In genomic region chrX:6615476-6615875, dm6 we compare ENCODE assay signal across 1 fruit fly cellular context.
A peak's percentile ranks its signal among the peaks of the same experiment; 100 is the strongest.
TF ChIP-seq lines count a peak whose summit lies in the region.

No protein-coding gene starts in this region.

TF ChIP-seq in whole organism, embryonic, 481 proteins besides CTCF, POLR2A, EP300 and RAD21 (continued from another document and continues in another):
- TF ChIP-seq lola (GFP tag; optimal IDR thresholded peaks at IDR 0.05; lab: Kevin White, UChicago) (peak in 1 of 3 experiments; percentile 51), CG5953 (GFP tag; IDR thresholded peaks at IDR 0.05; lab: Robert Waterston, UW) (0 out of 2 replicates have a peak, but pooled peaks have one; percentile 26), tio (GFP tag; optimal IDR thresholded peaks at IDR 0.05; lab: Kevin White, UChicago) (no peak), Xrp1 (GFP tag; IDR thresholded peaks at IDR 0.05; lab: Robert Waterston, UW) (peak; percentile 84), CG13775 (GFP tag; optimal IDR thresholded peaks at IDR 0.05; lab: Kevin White, UChicago) (no peak), CG3065 (GFP tag; optimal IDR thresholded peaks at IDR 0.05; lab: Kevin White, UChicago) (no peak), Dip2 (GFP tag; IDR thresholded peaks at IDR 0.05; lab: Robert Waterston, UW) (no peak), tll (GFP tag; optimal IDR thresholded peaks at IDR 0.05; lab: Kevin White, UChicago) (no peak), CG9609 (GFP tag; optimal IDR thresholded peaks at IDR 0.05; lab: Kevin White, UChicago) (no peak), CG8478 (optimal IDR thresholded peaks at IDR 0.05; lab: Kevin White, UChicago) (no peak), CG2875 (GFP tag; optimal IDR thresholded peaks at IDR 0.05; lab: Kevin White, UChicago) (no peak), zen2 (GFP tag; IDR thresholded peaks at IDR 0.05; lab: Robert Waterston, UW; ENCODE audit: partially characterized antibody) (no peak), CG14710 (tag; optimal IDR thresholded peaks at IDR 0.05; lab: Kevin White, UChicago) (peak; percentile 49), Mrtf (GFP tag; IDR thresholded peaks at IDR 0.05; lab: Robert Waterston, UW) (peak; percentile 56; the same call in 2 of the 3 replicates), Ada2b (GFP tag; IDR thresholded peaks at IDR 0.05; lab: Robert Waterston, UW) (peak; percentile 20; the same call in 1 of the 2 replicates), chinmo (GFP tag; IDR thresholded peaks at IDR 0.05; lab: Robert Waterston, UW; ENCODE audit: partially characterized antibody) (no peak), HmgZ (tag; optimal IDR thresholded peaks at IDR 0.05; lab: Kevin White, UChicago) (no peak), CG5245 (GFP tag; optimal IDR thresholded peaks at IDR 0.05; lab: Kevin White, UChicago) (peak; percentile 31), maf-S (GFP tag; optimal IDR thresholded peaks at IDR 0.05; lab: Kevin White, UChicago) (no peak), sima (GFP tag; optimal IDR thresholded peaks at IDR 0.05; lab: Kevin White, UChicago) (no peak), Sox102F (GFP tag; optimal IDR thresholded peaks at IDR 0.05; lab: Kevin White, UChicago) (peak; percentile 69), Optix (GFP tag; IDR thresholded peaks at IDR 0.05; lab: Robert Waterston, UW) (peak; percentile 59; the same call in 2 of the 3 replicates), cg (GFP tag; optimal IDR thresholded peaks at IDR 0.05; lab: Kevin White, UChicago) (no peak), CG18599 (GFP tag; optimal IDR thresholded peaks at IDR 0.05; lab: Kevin White, UChicago) (peak; percentile 20), CG4404 (GFP tag; IDR thresholded peaks at IDR 0.05; lab: Robert Waterston, UW) (peak; percentile 60), eve (GFP tag; optimal IDR thresholded peaks at IDR 0.05; lab: Kevin White, UChicago) (peak in 1 of 2 experiments; percentile 74), so (GFP tag; IDR thresholded peaks at IDR 0.05; lab: Robert Waterston, UW) (peak; percentile 70; the same call in 1 of the 3 replicates), NC2α (GFP tag; optimal IDR thresholded peaks at IDR 0.05; lab: Kevin White, UChicago) (no peak), H2.0 (GFP tag; IDR thresholded peaks at IDR 0.05; lab: Robert Waterston, UW) (peak; percentile 37; the same call in 1 of the 2 replicates), CG17186 (GFP tag; optimal IDR thresholded peaks at IDR 0.05; lab: Kevin White, UChicago) (no peak), hth (optimal IDR thresholded peaks at IDR 0.05; lab: Kevin White, UChicago) (no peak), CHES-1-like (GFP tag; optimal IDR thresholded peaks at IDR 0.05; lab: Kevin White, UChicago) (no peak), CG9215 (GFP tag; IDR thresholded peaks at IDR 0.05; lab: Robert Waterston, UW) (peak; percentile 22; the same call in 1 of the 2 replicates), unc-4 (GFP tag; IDR thresholded peaks at IDR 0.05; lab: Robert Waterston, UW; ENCODE audit: partially characterized antibody) (no peak), CG17328 (GFP tag; IDR thresholded peaks at IDR 0.05; lab: Robert Waterston, UW) (peak; percentile 44), stc (GFP tag; IDR thresholded peaks at IDR 0.05; lab: Robert Waterston, UW) (peak; percentile 39; the same call in 1 of the 2 replicates), gcm2 (GFP tag; optimal IDR thresholded peaks at IDR 0.05; lab: Kevin White, UChicago) (no peak), vnd (GFP tag; IDR thresholded peaks at IDR 0.05; lab: Robert Waterston, UW; ENCODE audit: partially characterized antibody) (no peak), sug (tag; optimal IDR thresholded peaks at IDR 0.05; lab: Kevin White, UChicago) (no peak), CG12299 (tag; optimal IDR thresholded peaks at IDR 0.05; lab: Kevin White, UChicago) (no peak), HLH4C (GFP tag; IDR thresholded peaks at IDR 0.05; lab: Robert Waterston, UW; ENCODE audit: partially characterized antibody) (no peak), CG15696 (tag; optimal IDR thresholded peaks at IDR 0.05; lab: Kevin White, UChicago) (peak; percentile 31), tup (GFP tag; optimal IDR thresholded peaks at IDR 0.05; lab: Kevin White, UChicago) (no peak), nau (GFP tag; optimal IDR thresholded peaks at IDR 0.05; lab: Kevin White, UChicago) (no peak), bigmax (GFP tag; optimal IDR thresholded peaks at IDR 0.05; lab: Kevin White, UChicago) (no peak), CG15479 (GFP tag; optimal IDR thresholded peaks at IDR 0.05; lab: Kevin White, UChicago) (no peak), lmd (GFP tag; IDR thresholded peaks at IDR 0.05; lab: Robert Waterston, UW) (peak; percentile 69), MESR4 (GFP tag; optimal IDR thresholded peaks at IDR 0.05; lab: Kevin White, UChicago) (no peak), CG6683 (GFP tag; optimal IDR thresholded peaks at IDR 0.05; lab: Kevin White, UChicago) (no peak), HmgD (GFP tag; optimal IDR thresholded peaks at IDR 0.05; lab: Kevin White, UChicago) (no peak), fd102C (GFP tag; optimal IDR thresholded peaks at IDR 0.05; lab: Kevin White, UChicago) (no peak), CkIIα-i1 (GFP tag; IDR thresholded peaks at IDR 0.05; lab: Robert Waterston, UW) (no peak), ERR (GFP tag; optimal IDR thresholded peaks at IDR 0.05; lab: Kevin White, UChicago) (no peak), CG1603 (tag; optimal IDR thresholded peaks at IDR 0.05; lab: Kevin White, UChicago) (peak; percentile 58), crc (GFP tag; optimal IDR thresholded peaks at IDR 0.05; lab: Kevin White, UChicago) (peak; percentile 28), Dip3 (GFP tag; optimal IDR thresholded peaks at IDR 0.05; lab: Kevin White, UChicago) (no peak), CG8944 (GFP tag; optimal IDR thresholded peaks at IDR 0.05; lab: Kevin White, UChicago) (peak; percentile 36), CG16779 (GFP tag; IDR thresholded peaks at IDR 0.05; lab: Robert Waterston, UW) (no peak), CG30020 (tag; optimal IDR thresholded peaks at IDR 0.05; lab: Kevin White, UChicago) (no peak), cato (GFP tag; optimal IDR thresholded peaks at IDR 0.05; lab: Kevin White, UChicago; ENCODE audit: borderline replicate concordance) (no peak), sens (GFP tag; lab: Kevin White, UChicago) (peak; percentile 95), CG2678 (tag; optimal IDR thresholded peaks at IDR 0.05; lab: Kevin White, UChicago) (peak; percentile 68), CG16815 (GFP tag; optimal IDR thresholded peaks at IDR 0.05; lab: Kevin White, UChicago) (no peak), usp (GFP tag; optimal IDR thresholded peaks at IDR 0.05; lab: Kevin White, UChicago) (no peak), CG32767 (GFP tag; IDR thresholded peaks at IDR 0.05; lab: Robert Waterston, UW) (peak; percentile 54; the same call in 1 of the 2 replicates), luna (GFP tag; optimal IDR thresholded peaks at IDR 0.05; lab: Kevin White, UChicago) (no peak), kni (GFP tag; optimal IDR thresholded peaks at IDR 0.05; lab: Kevin White, UChicago) (no peak), danr (GFP tag; IDR thresholded peaks at IDR 0.05; lab: Robert Waterston, UW) (no peak), hb (GFP tag; IDR thresholded peaks at IDR 0.05; lab: Robert Waterston, UW; ENCODE audit: partially characterized antibody) (no peak), pzg (GFP tag; optimal IDR thresholded peaks at IDR 0.05; lab: Kevin White, UChicago) (no peak), B-H2 (GFP tag; optimal IDR thresholded peaks at IDR 0.05; lab: Kevin White, UChicago) (no peak), zen (tag; optimal IDR thresholded peaks at IDR 0.05; lab: Kevin White, UChicago) (no peak), HLH54F (GFP tag; optimal IDR thresholded peaks at IDR 0.05; lab: Kevin White, UChicago) (no peak), en (GFP tag; optimal IDR thresholded peaks at IDR 0.05; lab: Kevin White, UChicago) (peak; percentile 36), CG10431 (GFP tag; optimal IDR thresholded peaks at IDR 0.05; lab: Kevin White, UChicago) (no peak), Nf-YA (GFP tag; IDR thresholded peaks at IDR 0.05; lab: Robert Waterston, UW) (peak; percentile 46; the same call in 1 of the 2 replicates), salm (tag; optimal IDR thresholded peaks at IDR 0.05; lab: Kevin White, UChicago) (no peak), trem (tag; optimal IDR thresholded peaks at IDR 0.05; lab: Kevin White, UChicago) (peak; percentile 15), Jarid2 (GFP tag; optimal IDR thresholded peaks at IDR 0.05; lab: Kevin White, UChicago) (no peak), fd96Cb (tag; optimal IDR thresholded peaks at IDR 0.05; lab: Kevin White, UChicago) (peak; percentile 61), CG6689 (GFP tag; IDR thresholded peaks at IDR 0.05; lab: Robert Waterston, UW) (peak; percentile 74), dmrt11E (tag; optimal IDR thresholded peaks at IDR 0.05; lab: Kevin White, UChicago) (peak; percentile 53), corto (GFP tag; optimal IDR thresholded peaks at IDR 0.05; lab: Kevin White, UChicago) (no peak), CG10654 (GFP tag; optimal IDR thresholded peaks at IDR 0.05; lab: Kevin White, UChicago) (peak; percentile 22), btn (GFP tag; optimal IDR thresholded peaks at IDR 0.05; lab: Kevin White, UChicago) (no peak), CG12942 (GFP tag; optimal IDR thresholded peaks at IDR 0.05; lab: Kevin White, UChicago) (no peak), CG30403 (GFP tag; optimal IDR thresholded peaks at IDR 0.05; lab: Kevin White, UChicago) (peak; percentile 40), ara (GFP tag; IDR thresholded peaks at IDR 0.05; lab: Robert Waterston, UW) (peak; percentile 76), Fer2 (tag; optimal IDR thresholded peaks at IDR 0.05; lab: Kevin White, UChicago) (no peak), aop (GFP tag; IDR thresholded peaks at IDR 0.05; lab: Robert Waterston, UW) (no peak), Myb (GFP tag; optimal IDR thresholded peaks at IDR 0.05; lab: Kevin White, UChicago) (no peak), tna (GFP tag; IDR thresholded peaks at IDR 0.05; lab: Robert Waterston, UW; ENCODE audit: partially characterized antibody) (no peak), E2f2 (GFP tag; IDR thresholded peaks at IDR 0.05; lab: Robert Waterston, UW) (peak; percentile 29), ap (GFP tag; IDR thresholded peaks at IDR 0.05; lab: Robert Waterston, UW) (no peak), CG34376 (GFP tag; optimal IDR thresholded peaks at IDR 0.05; lab: Kevin White, UChicago) (no peak), ham (GFP tag; IDR thresholded peaks at IDR 0.05; lab: Robert Waterston, UW) (no peak), CG11247 (GFP tag; IDR thresholded peaks at IDR 0.05; lab: Robert Waterston, UW) (peak; percentile 37; the same call in 1 of the 2 replicates), Awh (GFP tag; IDR thresholded peaks at IDR 0.05; lab: Robert Waterston, UW) (peak; percentile 42), CG31441 (GFP tag; IDR thresholded peaks at IDR 0.05; lab: Robert Waterston, UW) (peak; percentile 46; the same call in 1 of the 2 replicates), Fer3 (tag; optimal IDR thresholded peaks at IDR 0.05; lab: Kevin White, UChicago) (peak; percentile 1), CG13894 (tag; optimal IDR thresholded peaks at IDR 0.05; lab: Kevin White, UChicago) (no peak), zfh1 (GFP tag; IDR thresholded peaks at IDR 0.05; lab: Robert Waterston, UW) (peak; percentile 79), tgo (GFP tag; IDR thresholded peaks at IDR 0.05; lab: Robert Waterston, UW) (peak; percentile 46; the same call in 2 of the 3 replicates), ATbp (GFP tag; optimal IDR thresholded peaks at IDR 0.05; lab: Kevin White, UChicago) (peak; percentile 36), CG10321 (GFP tag; IDR thresholded peaks at IDR 0.05; lab: Robert Waterston, UW) (no peak), CG10209 (GFP tag; optimal IDR thresholded peaks at IDR 0.05; lab: Kevin White, UChicago) (peak; percentile 7), CG2202 (tag; optimal IDR thresholded peaks at IDR 0.05; lab: Kevin White, UChicago) (no peak), prd (optimal IDR thresholded peaks at IDR 0.05; lab: Kevin White, UChicago) (no peak), prd (GFP tag; IDR thresholded peaks at IDR 0.05; lab: Robert Waterston, UW) (peak; percentile 81; the same call in 2 of the 3 replicates), CG6254 (GFP tag; optimal IDR thresholded peaks at IDR 0.05; lab: Kevin White, UChicago) (peak; percentile 23), Rfx (GFP tag; IDR thresholded peaks at IDR 0.05; lab: Robert Waterston, UW) (0 out of 2 replicates have a peak, but pooled peaks have one; percentile 24), ewg (GFP tag; optimal IDR thresholded peaks at IDR 0.05; lab: Kevin White, UChicago) (peak; percentile 21), CG11398 (GFP tag; optimal IDR thresholded peaks at IDR 0.05; lab: Kevin White, UChicago) (peak; percentile 5), Bteb2 (GFP tag; optimal IDR thresholded peaks at IDR 0.05; lab: Kevin White, UChicago) (no peak), Taf1 (GFP tag; IDR thresholded peaks at IDR 0.05; lab: Robert Waterston, UW) (no peak), Sry-δ (GFP tag; optimal IDR thresholded peaks at IDR 0.05; lab: Kevin White, UChicago) (no peak), CG17829 (tag; optimal IDR thresholded peaks at IDR 0.05; lab: Kevin White, UChicago) (peak; percentile 66), inv (GFP tag; IDR thresholded peaks at IDR 0.05; lab: Robert Waterston, UW; ENCODE audit: partially characterized antibody) (no peak), ase (GFP tag; IDR thresholded peaks at IDR 0.05; lab: Robert Waterston, UW) (peak; percentile 35; the same call in 1 of the 3 replicates), chn (GFP tag; optimal IDR thresholded peaks at IDR 0.05; lab: Kevin White, UChicago) (peak; percentile 22), CG3726 (GFP tag; IDR thresholded peaks at IDR 0.05; lab: Robert Waterston, UW) (no peak), CG1602 (GFP tag; optimal IDR thresholded peaks at IDR 0.05; lab: Kevin White, UChicago) (peak; percentile 4), run (tag; optimal IDR thresholded peaks at IDR 0.05; lab: Kevin White, UChicago) (no peak), CG4730 (GFP tag; IDR thresholded peaks at IDR 0.05; lab: Robert Waterston, UW) (peak; percentile 66), CG17568 (GFP tag; optimal IDR thresholded peaks at IDR 0.05; lab: Kevin White, UChicago) (no peak), CG12071 (GFP tag; optimal IDR thresholded peaks at IDR 0.05; lab: Kevin White, UChicago) (no peak), Vsx1 (GFP tag; optimal IDR thresholded peaks at IDR 0.05; lab: Kevin White, UChicago) (no peak), row (GFP tag; IDR thresholded peaks at IDR 0.05; lab: Robert Waterston, UW) (peak; percentile 77), vfl (GFP tag; optimal IDR thresholded peaks at IDR 0.05; lab: Kevin White, UChicago) (no peak), CG17612 (GFP tag; IDR thresholded peaks at IDR 0.05; lab: Robert Waterston, UW) (no peak), h (optimal IDR thresholded peaks at IDR 0.05; lab: Kevin White, UChicago) (no peak), CG6791 (GFP tag; IDR thresholded peaks at IDR 0.05; lab: Robert Waterston, UW; ENCODE audit: partially characterized antibody) (no peak), Pdp1 (GFP tag; optimal IDR thresholded peaks at IDR 0.05; lab: Kevin White, UChicago) (peak; percentile 61)
